Worm (Caenorhabditis elegans): ENCODE results near the gene F58H1.2.

DNA sequence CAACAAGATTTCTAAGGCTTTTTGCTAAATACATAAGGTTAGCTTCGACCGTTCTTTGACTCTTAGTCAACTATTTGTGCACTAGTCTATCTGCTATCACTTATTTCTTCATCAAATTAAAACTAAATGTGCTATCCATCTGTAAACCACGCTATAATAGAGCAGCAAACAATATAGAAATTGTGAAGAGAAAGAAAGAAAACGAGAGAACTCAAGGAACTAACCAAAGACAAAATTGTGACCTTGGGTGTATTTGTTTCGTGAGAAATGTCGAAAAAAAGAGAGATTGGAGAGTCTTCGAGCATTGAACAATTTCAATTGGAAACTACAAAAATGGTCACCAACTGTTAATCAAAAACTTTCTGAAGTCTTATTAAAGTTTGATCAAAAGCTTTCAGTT lies 43.8 kb upstream of the F58H1.2 start:
- TF ChIP-seq R02D3.7 (tag; optimal IDR thresholded peaks at IDR 0.05) (no peak), mml-1 (tag; optimal IDR thresholded peaks at IDR 0.05) (no peak)

Data from whole organism, L3 larva.